Fruit fly (Drosophila melanogaster) whole organism, adult: ENCODE data around the gene CG9331.

Experiments
- CG12768 ChIP-seq: fragments of 200-800 bp; sonication (Bioruptor generic); optimal IDR thresholded peaks from 2 replicates; lab custom pipeline; 2017; ENCODE audit warnings: missing biosample characterization, missing genetic modification characterization, mild to moderate bottlenecking, moderate library complexity, missing genetic modification reagents
- CG14711 ChIP-seq: fragments of 200-800 bp; sonication (Bioruptor generic); optimal IDR thresholded peaks from 2 replicates; lab custom pipeline; 2018; ENCODE audit warnings: missing biosample characterization, mild to moderate bottlenecking, missing genetic modification characterization, moderate library complexity
- CG5204 ChIP-seq: fragments of 200-800 bp; sonication (Bioruptor generic); optimal IDR thresholded peaks from 2 replicates; lab custom pipeline; 2016; ENCODE audit warnings: missing biosample characterization, missing genetic modification characterization
- CG7045 ChIP-seq: fragments of 200-800 bp; sonication (Bioruptor generic); optimal IDR thresholded peaks from 2 replicates; lab custom pipeline; 2017; ENCODE audit warnings: missing biosample characterization, mild to moderate bottlenecking, missing genetic modification characterization
- CG7101 ChIP-seq: fragments of 200-800 bp; sonication (Bioruptor generic); optimal IDR thresholded peaks from 2 replicates; lab custom pipeline; 2018; ENCODE audit warnings: missing biosample characterization, mild to moderate bottlenecking, missing genetic modification characterization, moderate library complexity
- Crg-1 ChIP-seq: fragments of 200-800 bp; sonication (Bioruptor generic); optimal IDR thresholded peaks from 2 replicates; lab custom pipeline; 2016; ENCODE audit warnings: missing biosample characterization, missing genetic modification characterization
- Hr96 ChIP-seq: fragments of 200-800 bp; sonication (Bioruptor generic); optimal IDR thresholded peaks from 2 replicates; lab custom pipeline; 2016; ENCODE audit warnings: missing biosample characterization, missing genetic modification characterization
- pad ChIP-seq: fragments of 200-800 bp; sonication (Bioruptor generic); optimal IDR thresholded peaks from 3 replicates; lab custom pipeline; 2017; ENCODE audit warnings: missing biosample characterization, missing genetic modification characterization, mild to moderate bottlenecking, moderate library complexity, missing genetic modification reagents

dm6 chr2L:20828701-20829100, 6.1 kb downstream of the CG9331 start:
- TF ChIP-seq Crg-1 (GFP tag; lab: Kevin White, UChicago) (no peak), Hr96 (GFP tag; lab: Kevin White, UChicago) (no peak), CG12768 (GFP tag; lab: Kevin White, UChicago) (no peak), CG7101 (tag; lab: Kevin White, UChicago) (no peak), pad (GFP tag; lab: Kevin White, UChicago) (no peak), CG5204 (GFP tag; lab: Kevin White, UChicago) (no peak), CG7045 (GFP tag; lab: Kevin White, UChicago) (no peak), CG14711 (tag; lab: Kevin White, UChicago) (no peak)
